Worm (Caenorhabditis elegans) whole organism, midembryonic: Measurements from ENCODE around the gene R04E5.9.

Experiments used
- T22C8.4 ChIP-seq: fragments of 200-800 bp; sonication (Bioruptor generic); IDR thresholded peaks from 2 replicates; pipeline ENCODE4 v1.3.6; 2022; ENCODE audit warnings: missing genetic modification characterization, missing compliant biosample characterization
- cog-1 ChIP-seq: sonication (generic microtip); optimal IDR thresholded peaks from 2 replicates; lab custom pipeline; 2016; ENCODE audit warnings: missing genetic modification characterization, missing compliant biosample characterization
- flt-1 ChIP-seq: fragments of 200-800 bp; sonication (Bioruptor generic); IDR thresholded peaks from 2 replicates; pipeline ENCODE4 v1.3.6; 2022; ENCODE audit warnings: missing genetic modification characterization, missing compliant biosample characterization
- klf-2 ChIP-seq: fragments of 200-800 bp; sonication (Bioruptor generic); conservative IDR thresholded peaks from 2 replicates; pipeline ENCODE4 v1.3.6; 2022; ENCODE audit warnings: missing genetic modification reagents, missing genetic modification characterization, missing compliant biosample characterization
- med-1 ChIP-seq: sonication (generic microtip); optimal IDR thresholded peaks from 2 replicates; lab custom pipeline; 2017; ENCODE audit warnings: missing genetic modification characterization, mild to moderate bottlenecking, missing compliant biosample characterization, antibody characterized with exemption, missing genetic modification reagents; ENCODE audit not compliant: insufficient read depth
- ref-1 ChIP-seq: fragments of 200-800 bp; sonication (Bioruptor generic); conservative IDR thresholded peaks from 2 replicates; pipeline ENCODE4 v1.3.6; 2022; ENCODE audit warnings: missing genetic modification reagents, missing genetic modification characterization, missing compliant biosample characterization
- tab-1 ChIP-seq: fragments of 200-800 bp; sonication (Bioruptor generic); IDR thresholded peaks from 2 replicates; pipeline ENCODE4 v1.3.6; 2022; ENCODE audit warnings: missing genetic modification characterization, missing compliant biosample characterization
- ztf-23 ChIP-seq: fragments of 200-800 bp; sonication (Bioruptor generic); IDR thresholded peaks from 2 replicates; pipeline ENCODE4 v1.3.6; 2022; ENCODE audit warnings: missing genetic modification reagents, missing genetic modification characterization, missing compliant biosample characterization
- ztf-29 ChIP-seq: fragments of 200-800 bp; sonication (Bioruptor generic); IDR thresholded peaks from 2 replicates; pipeline ENCODE4 v1.3.6; 2022; ENCODE audit warnings: missing genetic modification reagents, missing genetic modification characterization, missing compliant biosample characterization

Gene R04E5.9

ce11 chrX:8835405-8835804 is 24.5 kb upstream of the R04E5.9 start, which contains the start of gene sec-15:
TSS of gene sec-15 (minus strand) at chrX:8835715.
- no peak for TF ChIP-seq tab-1 (GFP tag; lab: Robert Waterston, UW)
- TF ChIP-seq flt-1 (GFP tag; lab: Robert Waterston, UW): no peak
- no peak for TF ChIP-seq ref-1 (GFP tag; lab: Robert Waterston, UW)

- no peak for TF ChIP-seq cog-1
- TF ChIP-seq klf-2 (GFP tag; lab: Robert Waterston, UW): no peak
- TF ChIP-seq ztf-29: no peak
- TF ChIP-seq ztf-23: no peak
These were observed 20.2 kb upstream of the R04E5.9 start, which contains the start of gene C28G1.6 for ce11 chrX:8831162-8831561. TSS of gene C28G1.6 (minus strand) at chrX:8831262.

ce11 chrX:8828365-8828764 is 17.4 kb upstream of the R04E5.9 start, which contains the start of gene rcs-1:
TSS of gene rcs-1 (minus strand) at chrX:8828540.
- no peak for TF ChIP-seq tab-1 (GFP tag; lab: Robert Waterston, UW)
- TF ChIP-seq cog-1: no peak
- no peak for TF ChIP-seq ztf-23
- TF ChIP-seq flt-1 (GFP tag; lab: Robert Waterston, UW): no peak
- TF ChIP-seq T22C8.4 (GFP tag; lab: Robert Waterston, UW): no peak
- no peak for TF ChIP-seq klf-2 (GFP tag; lab: Robert Waterston, UW)
- no peak for TF ChIP-seq ztf-29
- no peak for TF ChIP-seq ref-1 (GFP tag; lab: Robert Waterston, UW)
- no peak for TF ChIP-seq med-1

- TF ChIP-seq T22C8.4 (GFP tag; lab: Robert Waterston, UW) (no peak), tab-1 (GFP tag; lab: Robert Waterston, UW) (no peak), med-1 (no peak), flt-1 (GFP tag; lab: Robert Waterston, UW) (no peak), ztf-23 (no peak), ref-1 (GFP tag; lab: Robert Waterston, UW) (no peak), ztf-29 (no peak), klf-2 (GFP tag; lab: Robert Waterston, UW) (no peak), cog-1 (no peak)
These were observed 13.5 kb upstream of the R04E5.9 start, which contains the start of gene ifd-1 for ce11 chrX:8824437-8824836. TSS of gene ifd-1 (minus strand) at chrX:8824448.

ce11 chrX:8820643-8821042 is 9.7 kb upstream of the R04E5.9 start:
- TF ChIP-seq klf-2 (GFP tag; lab: Robert Waterston, UW): no peak
- TF ChIP-seq ref-1 (GFP tag; lab: Robert Waterston, UW): no peak
- no peak for TF ChIP-seq tab-1 (GFP tag; lab: Robert Waterston, UW)
- no peak for TF ChIP-seq flt-1 (GFP tag; lab: Robert Waterston, UW)
- no peak for TF ChIP-seq cog-1
- no peak for TF ChIP-seq med-1
- TF ChIP-seq ztf-29: no peak

- TF ChIP-seq klf-2 (GFP tag; lab: Robert Waterston, UW) (no peak), flt-1 (GFP tag; lab: Robert Waterston, UW) (no peak), tab-1 (GFP tag; lab: Robert Waterston, UW) (no peak), T22C8.4 (GFP tag; lab: Robert Waterston, UW) (no peak), ztf-23 (no peak), cog-1 (no peak), med-1 (no peak), ref-1 (GFP tag; lab: Robert Waterston, UW) (no peak), ztf-29 (no peak)
These were observed 9.0 kb upstream of the R04E5.9 start for ce11 chrX:8819815-8820415.

- peak; percentile 8; the same call in 1 of the 2 replicates for TF ChIP-seq T22C8.4 (GFP tag; lab: Robert Waterston, UW)
These were observed 7.5 kb upstream of the R04E5.9 start for ce11 chrX:8818438-8818837.

- TF ChIP-seq ref-1 (GFP tag; lab: Robert Waterston, UW) (peak; percentile 48; the same call in 1 of the 2 replicates), tab-1 (GFP tag; lab: Robert Waterston, UW) (peak; percentile 80), T22C8.4 (GFP tag; lab: Robert Waterston, UW) (peak; percentile 51), ztf-23 (peak; percentile 69; the same call in 1 of the 2 replicates), cog-1 (no peak), flt-1 (GFP tag; lab: Robert Waterston, UW) (peak; percentile 89), med-1 (no peak), klf-2 (GFP tag; lab: Robert Waterston, UW) (peak; percentile 65; the same call in 1 of the 2 replicates)
These were observed 7.0 kb upstream of the R04E5.9 start for ce11 chrX:8817929-8818328.

ce11 chrX:8811916-8812315 is 974 bp upstream of the R04E5.9 start, which contains the start of gene cnnm-2:
TSS of gene cnnm-2 (plus strand) at chrX:8812105.
- no peak for TF ChIP-seq cog-1
- no peak for TF ChIP-seq ztf-23
- TF ChIP-seq flt-1 (GFP tag; lab: Robert Waterston, UW): no peak
- TF ChIP-seq T22C8.4 (GFP tag; lab: Robert Waterston, UW): no peak
- no peak for TF ChIP-seq klf-2 (GFP tag; lab: Robert Waterston, UW)
- TF ChIP-seq med-1: no peak
- no peak for TF ChIP-seq ref-1 (GFP tag; lab: Robert Waterston, UW)
- no peak for TF ChIP-seq ztf-29
- no peak for TF ChIP-seq tab-1 (GFP tag; lab: Robert Waterston, UW)

ce11 chrX:8808740-8809139 is 2.2 kb downstream of the R04E5.9 start:
- TF ChIP-seq T22C8.4 (GFP tag; lab: Robert Waterston, UW) (no peak), tab-1 (GFP tag; lab: Robert Waterston, UW) (no peak), klf-2 (GFP tag; lab: Robert Waterston, UW) (no peak), flt-1 (GFP tag; lab: Robert Waterston, UW) (no peak), ref-1 (GFP tag; lab: Robert Waterston, UW) (no peak), ztf-29 (no peak)
